Fruit fly (Drosophila melanogaster) whole organism, embryonic: Measurements from ENCODE around the gene CG42759.

Experiments used
- Asciz ChIP-seq: fragments of 200-800 bp; sonication (Bioruptor generic); optimal IDR thresholded peaks from 2 replicates; lab custom pipeline; 2017; ENCODE audit warnings: missing biosample characterization, mild to moderate bottlenecking, missing genetic modification characterization, missing genetic modification reagents
- C15 ChIP-seq: fragments of 200-800 bp; sonication (Bioruptor generic); IDR thresholded peaks from 3 replicates; pipeline ENCODE4 v1.3.6; 2022; ENCODE audit warnings: missing biosample characterization, missing genetic modification characterization
- CG12155 ChIP-seq: fragments of 200-800 bp; sonication (Bioruptor generic); optimal IDR thresholded peaks from 3 replicates; lab custom pipeline; 2016; ENCODE audit warnings: missing biosample characterization, missing genetic modification characterization
- CG13624 ChIP-seq: fragments of 200-800 bp; sonication (Bioruptor generic); optimal IDR thresholded peaks from 2 replicates; lab custom pipeline; 2016; ENCODE audit warnings: missing biosample characterization, missing genetic modification characterization
- CG1602 ChIP-seq: fragments of 200-800 bp; sonication (Bioruptor generic); optimal IDR thresholded peaks from 3 replicates; lab custom pipeline; 2016; ENCODE audit warnings: missing biosample characterization, missing genetic modification characterization
- CG1603 ChIP-seq: fragments of 200-800 bp; sonication (Bioruptor generic); optimal IDR thresholded peaks from 2 replicates; lab custom pipeline; 2019; ENCODE audit warnings: missing biosample characterization, mild to moderate bottlenecking, missing genetic modification characterization, moderate library complexity
- CG17186 ChIP-seq: fragments of 200-800 bp; sonication (Bioruptor generic); optimal IDR thresholded peaks from 3 replicates; lab custom pipeline; 2017; ENCODE audit warnings: missing biosample characterization, missing genetic modification reagents, missing genetic modification characterization
- CG17359 ChIP-seq: fragments of 200-800 bp; sonication (Bioruptor generic); optimal IDR thresholded peaks from 3 replicates; lab custom pipeline; 2018; ENCODE audit warnings: missing biosample characterization, mild to moderate bottlenecking, missing genetic modification characterization, moderate library complexity
- CG17385 ChIP-seq: fragments of 200-800 bp; sonication (Bioruptor generic); optimal IDR thresholded peaks from 3 replicates; lab custom pipeline; 2018; ENCODE audit warnings: missing biosample characterization, mild to moderate bottlenecking, missing genetic modification characterization
- CG17568 ChIP-seq: fragments of 200-800 bp; sonication (Bioruptor generic); optimal IDR thresholded peaks from 2 replicates; lab custom pipeline; 2018; ENCODE audit warnings: missing biosample characterization, mild to moderate bottlenecking, missing genetic modification characterization, moderate library complexity
- CG30431 ChIP-seq: fragments of 200-800 bp; sonication (Bioruptor generic); optimal IDR thresholded peaks from 2 replicates; lab custom pipeline; 2017; ENCODE audit warnings: missing biosample characterization, missing genetic modification characterization
- CG3407 ChIP-seq: fragments of 200-800 bp; sonication (Bioruptor generic); optimal IDR thresholded peaks from 2 replicates; lab custom pipeline; 2018; ENCODE audit warnings: missing biosample characterization, mild to moderate bottlenecking, missing genetic modification characterization
- CG34224 ChIP-seq: fragments of 200-800 bp; sonication (Bioruptor generic); IDR thresholded peaks from 3 replicates; pipeline ENCODE4 v1.3.6; 2022; ENCODE audit warnings: missing biosample characterization, missing genetic modification characterization; ENCODE audit not compliant: partially characterized antibody
- CG4282 ChIP-seq: fragments of 200-800 bp; sonication (Bioruptor generic); optimal IDR thresholded peaks from 2 replicates; lab custom pipeline; 2016; ENCODE audit warnings: missing biosample characterization, missing genetic modification characterization
- CG5180 ChIP-seq: fragments of 200-800 bp; sonication (Bioruptor generic); optimal IDR thresholded peaks from 3 replicates; lab custom pipeline; 2017; ENCODE audit warnings: missing biosample characterization, missing genetic modification characterization, mild to moderate bottlenecking, moderate library complexity, missing genetic modification reagents
- CG6175 ChIP-seq: fragments of 200-800 bp; sonication (Bioruptor generic); IDR thresholded peaks from 3 replicates; pipeline ENCODE4 v1.3.6; 2022; ENCODE audit warnings: missing biosample characterization, missing genetic modification characterization
- CG6654 ChIP-seq: fragments of 200-800 bp; sonication (Bioruptor generic); optimal IDR thresholded peaks from 2 replicates; lab custom pipeline; 2017; ENCODE audit warnings: missing biosample characterization, mild to moderate bottlenecking, missing genetic modification characterization
- CG7928 ChIP-seq: fragments of 200-800 bp; sonication (Bioruptor generic); optimal IDR thresholded peaks from 2 replicates; lab custom pipeline; 2017; ENCODE audit warnings: missing biosample characterization, mild to moderate bottlenecking, missing genetic modification characterization
- CTCF ChIP-seq: fragments of 200-800 bp; sonication (Bioruptor generic); optimal IDR thresholded peaks from 2 replicates; lab custom pipeline; 2017; ENCODE audit warnings: missing biosample characterization, mild to moderate bottlenecking, missing genetic modification characterization, moderate library complexity
- Dip2 ChIP-seq: fragments of 200-800 bp; sonication (Bioruptor generic); IDR thresholded peaks from 2 replicates; pipeline ENCODE4 v1.3.6; 2022; ENCODE audit warnings: missing biosample characterization, missing genetic modification characterization
- Eip74EF ChIP-seq, 2 experiments: fragments of 200-800 bp in 1 of 2; fragments of >200 bp in 1 of 2; sonication (Bioruptor generic) in 1 of 2; optimal IDR thresholded peaks; 2 replicates each; lab custom pipeline; 2017 to 2019; ENCODE audit warnings: missing biosample characterization in 2 of 2, missing genetic modification characterization in 2 of 2, mild to moderate bottlenecking in 1 of 2, moderate library complexity in 1 of 2
- Ets65A ChIP-seq: fragments of 200-800 bp; sonication (Bioruptor generic); peaks from one replicate; lab custom pipeline; 2016; ENCODE audit warnings: missing biosample characterization, missing genetic modification characterization
- H2.0 ChIP-seq: fragments of 200-800 bp; sonication (Bioruptor generic); IDR thresholded peaks from 2 replicates; pipeline ENCODE4 v1.3.6; 2022; ENCODE audit warnings: missing biosample characterization, missing genetic modification characterization
- MESR4 ChIP-seq: fragments of 200-800 bp; sonication (Bioruptor generic); optimal IDR thresholded peaks from 2 replicates; lab custom pipeline; 2018; ENCODE audit warnings: missing biosample characterization, mild to moderate bottlenecking, missing genetic modification characterization, moderate library complexity
- PHDP ChIP-seq: fragments of 200-800 bp; sonication (Bioruptor generic); optimal IDR thresholded peaks from 3 replicates; lab custom pipeline; 2018; ENCODE audit warnings: missing biosample characterization, mild to moderate bottlenecking, missing genetic modification characterization, moderate library complexity
- Pdp1 ChIP-seq, 2 experiments: fragments of 200-800 bp; sonication (Bioruptor generic); optimal IDR thresholded peaks; 3 replicates each; lab custom pipeline; 2016; ENCODE audit warnings: missing biosample characterization in 2 of 2, missing genetic modification characterization in 2 of 2, mild to moderate bottlenecking in 1 of 2, moderate library complexity in 1 of 2
- Ravus ChIP-seq: fragments of 200-800 bp; sonication (Bioruptor generic); IDR thresholded peaks from 2 replicates; pipeline ENCODE4 v1.3.6; 2022; ENCODE audit warnings: missing biosample characterization, missing genetic modification characterization
- Side ChIP-seq: fragments of 200-800 bp; sonication (Bioruptor generic); optimal IDR thresholded peaks from 2 replicates; lab custom pipeline; 2016; ENCODE audit warnings: missing biosample characterization, missing genetic modification characterization
- Sry-δ ChIP-seq: fragments of 200-800 bp; sonication (Bioruptor generic); optimal IDR thresholded peaks from 2 replicates; lab custom pipeline; 2016; ENCODE audit warnings: missing biosample characterization, missing genetic modification characterization
- TFAM ChIP-seq: fragments of 200-800 bp; sonication (Bioruptor generic); optimal IDR thresholded peaks from 2 replicates; lab custom pipeline; 2017; ENCODE audit warnings: missing biosample characterization, missing genetic modification characterization, inconsistent platforms
- Trl ChIP-seq, 3 experiments: fragments of >200 bp in 2 of 3; fragments of 200-800 bp in 1 of 3; sonication (Bioruptor generic) in 1 of 3; optimal IDR thresholded peaks; 2 replicates in 1 of 3; 3 replicates in 2 of 3; lab custom pipeline; 2016 to 2017; ENCODE audit warnings: missing biosample characterization in 1 of 3, missing genetic modification characterization in 1 of 3
- ase ChIP-seq: fragments of 200-800 bp; sonication (Bioruptor generic); IDR thresholded peaks from 3 replicates; pipeline ENCODE4 v1.3.6; 2022; ENCODE audit warnings: missing biosample characterization, missing genetic modification characterization
- bsh ChIP-seq, 2 experiments: fragments of 200-800 bp; sonication (Bioruptor generic); optimal IDR thresholded peaks; 2 replicates each; lab custom pipeline; 2017 to 2018; ENCODE audit warnings: mild to moderate bottlenecking in 2 of 2, missing biosample characterization in 2 of 2, missing genetic modification characterization in 2 of 2, moderate library complexity in 1 of 2
- cas ChIP-seq: fragments of 200-800 bp; sonication (Bioruptor generic); IDR thresholded peaks from 2 replicates; pipeline ENCODE4 v1.3.6; 2022; ENCODE audit warnings: missing biosample characterization, missing genetic modification characterization
- cg ChIP-seq: fragments of 200-800 bp; sonication (Bioruptor generic); optimal IDR thresholded peaks from 3 replicates; lab custom pipeline; 2019; ENCODE audit warnings: missing biosample characterization, mild to moderate bottlenecking, missing genetic modification characterization, moderate library complexity
- cwo ChIP-seq: fragments of 200-800 bp; sonication (Bioruptor generic); optimal IDR thresholded peaks from 3 replicates; lab custom pipeline; 2017; ENCODE audit warnings: missing biosample characterization, missing genetic modification characterization, mild to moderate bottlenecking, moderate library complexity, missing genetic modification reagents
- dmrt99B ChIP-seq: fragments of 200-800 bp; sonication (Bioruptor generic); optimal IDR thresholded peaks from 2 replicates; lab custom pipeline; 2018; ENCODE audit warnings: missing biosample characterization, mild to moderate bottlenecking, missing genetic modification characterization, moderate library complexity
- ems ChIP-seq: fragments of 200-800 bp; sonication (Bioruptor generic); optimal IDR thresholded peaks from 3 replicates; lab custom pipeline; 2016; ENCODE audit warnings: missing biosample characterization, missing genetic modification characterization
- gce ChIP-seq: fragments of 200-800 bp; sonication (Bioruptor generic); IDR thresholded peaks from 3 replicates; pipeline ENCODE4 v1.3.6; 2022; ENCODE audit warnings: missing biosample characterization, missing genetic modification characterization
- gem ChIP-seq: fragments of 200-800 bp; sonication (Bioruptor generic); optimal IDR thresholded peaks from 2 replicates; lab custom pipeline; 2019; ENCODE audit warnings: missing biosample characterization, mild to moderate bottlenecking, missing genetic modification characterization, moderate library complexity
- kni ChIP-seq: fragments of 200-800 bp; sonication (Bioruptor generic); optimal IDR thresholded peaks from 3 replicates; lab custom pipeline; 2017; ENCODE audit warnings: mild to moderate bottlenecking, missing biosample characterization, missing genetic modification reagents, missing genetic modification characterization
- knrl ChIP-seq: fragments of 200-800 bp; sonication (Bioruptor generic); IDR thresholded peaks from 3 replicates; pipeline ENCODE4 v1.3.6; 2022; ENCODE audit warnings: missing biosample characterization, missing genetic modification characterization; ENCODE audit not compliant: partially characterized antibody
- mam ChIP-seq: fragments of 200-800 bp; sonication (Bioruptor generic); optimal IDR thresholded peaks from 3 replicates; lab custom pipeline; 2016; ENCODE audit warnings: missing biosample characterization, missing genetic modification characterization
- peb ChIP-seq: fragments of 200-800 bp; sonication (Bioruptor generic); IDR thresholded peaks from 2 replicates; pipeline ENCODE4 v1.3.6; 2022; ENCODE audit warnings: missing biosample characterization, missing genetic modification characterization
- pum ChIP-seq: fragments of 200-800 bp; sonication (Bioruptor generic); optimal IDR thresholded peaks from 2 replicates; lab custom pipeline; 2016; ENCODE audit warnings: missing biosample characterization, missing genetic modification characterization
- sug ChIP-seq: fragments of 200-800 bp; optimal IDR thresholded peaks from 2 replicates; lab custom pipeline; 2019; ENCODE audit warnings: missing biosample characterization, mild to moderate bottlenecking, missing genetic modification characterization, moderate library complexity
- vfl ChIP-seq: fragments of 200-800 bp; sonication (Bioruptor generic); optimal IDR thresholded peaks from 2 replicates; lab custom pipeline; 2016; ENCODE audit warnings: missing biosample characterization, missing genetic modification characterization
- vvl ChIP-seq: fragments of 200-800 bp; sonication (Bioruptor generic); IDR thresholded peaks from 2 replicates; pipeline ENCODE4 v1.3.6; 2022; ENCODE audit warnings: missing biosample characterization, missing genetic modification characterization

CG42759 gene

dm6 chr3R:10144103-10144998, 1.5 kb downstream of the CG42759 start, which contains the start of the genes TAF1B and Invadolysin (continued):
- TF ChIP-seq ems (GFP tag; lab: Kevin White, UChicago): peak; percentile 42
- TF ChIP-seq CG4282 (GFP tag; lab: Kevin White, UChicago): no peak
- TF ChIP-seq CG30431 (GFP tag; lab: Kevin White, UChicago): no peak
- TF ChIP-seq Ets65A (GFP tag; lab: Kevin White, UChicago): peak; percentile 87
- peak; percentile 36 to 75 for TF ChIP-seq Pdp1 (GFP tag; optimal IDR thresholded peaks at IDR 0.05; lab: Kevin White, UChicago)
- TF ChIP-seq C15 (GFP tag; lab: Robert Waterston, UW): no peak
- TF ChIP-seq CG17568 (GFP tag; lab: Kevin White, UChicago): no peak
- peak; percentile 42 for TF ChIP-seq pum (GFP tag; lab: Kevin White, UChicago)
- TF ChIP-seq CG17359 (tag; lab: Kevin White, UChicago): peak; percentile 40
- TF ChIP-seq sug (tag; lab: Kevin White, UChicago): peak; percentile 48
- TF ChIP-seq cg (GFP tag; lab: Kevin White, UChicago): peak; percentile 85
- no peak for TF ChIP-seq vfl (GFP tag; lab: Kevin White, UChicago)
- no peak for TF ChIP-seq Ravus (GFP tag; lab: Robert Waterston, UW)
- TF ChIP-seq CG7928 (GFP tag; lab: Kevin White, UChicago): peak; percentile 17
- TF ChIP-seq dmrt99B (tag; lab: Kevin White, UChicago): peak; percentile 22
- no peak for TF ChIP-seq peb (GFP tag; lab: Robert Waterston, UW)
- peak; percentile 88 for TF ChIP-seq Sry-δ (GFP tag; lab: Kevin White, UChicago)
- no peak for TF ChIP-seq CG5180
- peak; percentile 57 for TF ChIP-seq CG12155 (GFP tag; lab: Kevin White, UChicago)
- peak in 1 of 2 experiments; percentile 31 for TF ChIP-seq bsh (GFP tag; optimal IDR thresholded peaks at IDR 0.05; lab: Kevin White, UChicago)
- TF ChIP-seq CG6175 (GFP tag; lab: Robert Waterston, UW): no peak
- no peak for TF ChIP-seq TFAM (GFP tag; lab: Kevin White, UChicago)
- peak; percentile 69 for TF ChIP-seq CTCF (GFP tag; lab: Kevin White, UChicago)
- peak; percentile 53 for TF ChIP-seq mam (GFP tag; lab: Kevin White, UChicago)
- peak; percentile 31 for TF ChIP-seq Side
- TF ChIP-seq vvl (GFP tag; lab: Robert Waterston, UW): peak; percentile 62
- TF ChIP-seq CG34224: peak; percentile 91
- peak; percentile 14; the same call in 1 of the 2 replicates for TF ChIP-seq H2.0 (GFP tag; lab: Robert Waterston, UW)
- TF ChIP-seq gem (tag; lab: Kevin White, UChicago): peak; percentile 73
- TF ChIP-seq CG13624 (GFP tag; lab: Kevin White, UChicago): peak; percentile 54
- TF ChIP-seq CG3407 (GFP tag; lab: Kevin White, UChicago): no peak
- TF ChIP-seq CG1602 (GFP tag; lab: Kevin White, UChicago): peak; percentile 66
- peak; percentile 45; the same call in 1 of the 2 replicates for TF ChIP-seq cas (GFP tag; lab: Robert Waterston, UW)
- TF ChIP-seq CG17186: peak; percentile 38
- TF ChIP-seq ase (GFP tag; lab: Robert Waterston, UW): no peak; the same call in 2 of the 3 replicates
- no peak for TF ChIP-seq Dip2 (GFP tag; lab: Robert Waterston, UW)
- peak; percentile 94 for TF ChIP-seq knrl (GFP tag; lab: Robert Waterston, UW)
- TF ChIP-seq Eip74EF (GFP tag; optimal IDR thresholded peaks at IDR 0.05; lab: Kevin White, UChicago): no peak
- TF ChIP-seq Trl (optimal IDR thresholded peaks at IDR 0.05; lab: Kevin White, UChicago): no peak
- TF ChIP-seq Trl (GFP tag; optimal IDR thresholded peaks at IDR 0.05; lab: Kevin White, UChicago): no peak
- peak; percentile 29 for TF ChIP-seq PHDP (tag; lab: Kevin White, UChicago)
- no peak for TF ChIP-seq gce (GFP tag; lab: Robert Waterston, UW)
- no peak for TF ChIP-seq Asciz
- peak; percentile 76 for TF ChIP-seq CG1603 (tag; lab: Kevin White, UChicago)
- TF ChIP-seq CG6654 (GFP tag; lab: Kevin White, UChicago): no peak
- TF ChIP-seq MESR4 (GFP tag; lab: Kevin White, UChicago): peak; percentile 79
- TF ChIP-seq CG17385 (GFP tag; lab: Kevin White, UChicago): peak; percentile 12
- TF ChIP-seq cwo (GFP tag; lab: Kevin White, UChicago): no peak
- TF ChIP-seq kni (GFP tag; lab: Kevin White, UChicago): peak; percentile 16
